Fruit fly (Drosophila melanogaster): ENCODE results near the gene Jhbp7.

The Jhbp7 gene

dm6 chr3R:25262322-25262761 is 24.9 kb downstream of the Jhbp7 start, which contains the start of the genes Kdsr and CG11858:
TSS of gene Kdsr (minus strand) at chr3R:25262498.
TSS of gene CG11858 (plus strand) at chr3R:25262741.
- peak; percentile 83 for TF ChIP-seq CG17801 (GFP tag; optimal IDR thresholded peaks at IDR 0.05; ENCODE audit: partially characterized antibody)

dm6 chr3R:25265589-25266201 is 28.3 kb downstream of the Jhbp7 start, which contains the start of the genes GlnRS and RIOK2:
TSS of gene GlnRS (minus strand) at chr3R:25265721.
TSS of gene RIOK2 (plus strand) at chr3R:25265844.
- TF ChIP-seq CG17801 (GFP tag; optimal IDR thresholded peaks at IDR 0.05; ENCODE audit: partially characterized antibody): peak; percentile 65

dm6 chr3R:25266751-25267150 is 29.3 kb downstream of the Jhbp7 start:
- TF ChIP-seq CG17801 (GFP tag; optimal IDR thresholded peaks at IDR 0.05; ENCODE audit: partially characterized antibody): no peak

dm6 chr3R:25269909-25270308 is 32.5 kb downstream of the Jhbp7 start, which contains the start of the genes CG11889 and CG11891:
TSS of gene CG11889 (plus strand) at chr3R:25270209.
TSS of gene CG11891 (plus strand) at chr3R:25270209.
- no peak for TF ChIP-seq CG17801 (GFP tag; optimal IDR thresholded peaks at IDR 0.05; ENCODE audit: partially characterized antibody)

- TF ChIP-seq CG17801 (GFP tag; optimal IDR thresholded peaks at IDR 0.05; ENCODE audit: partially characterized antibody): no peak
Observed at dm6 chr3R:25273537-25273936, 36.1 kb downstream of the Jhbp7 start, which contains the start of gene CG11878. TSS of gene CG11878 (plus strand) at chr3R:25273837.

dm6 chr3R:25275276-25275675 is 37.9 kb downstream of the Jhbp7 start:
- peak; percentile 77 for TF ChIP-seq CG17801 (GFP tag; optimal IDR thresholded peaks at IDR 0.05; ENCODE audit: partially characterized antibody)

- TF ChIP-seq CG17801 (GFP tag; optimal IDR thresholded peaks at IDR 0.05; ENCODE audit: partially characterized antibody): no peak
Observed at dm6 chr3R:25277112-25277511, 39.7 kb downstream of the Jhbp7 start, which contains the start of gene CG10513. TSS of gene CG10513 (minus strand) at chr3R:25277212.

dm6 chr3R:25279796-25280350 is 42.5 kb downstream of the Jhbp7 start, which contains the start of gene CG10514:
TSS of gene CG10514 (minus strand) at chr3R:25279846.
- TF ChIP-seq CG17801 (GFP tag; optimal IDR thresholded peaks at IDR 0.05; ENCODE audit: partially characterized antibody): no peak

- peak; percentile 29 for TF ChIP-seq CG17801 (GFP tag; optimal IDR thresholded peaks at IDR 0.05; ENCODE audit: partially characterized antibody)
Observed at dm6 chr3R:25281165-25281564, 43.8 kb downstream of the Jhbp7 start, which contains the start of gene CG11892. TSS of gene CG11892 (plus strand) at chr3R:25281548.

dm6 chr3R:25283209-25283670 is 45.8 kb downstream of the Jhbp7 start, which contains the start of gene CG31300:
TSS of gene CG31300 (plus strand) at chr3R:25283620.
- no peak for TF ChIP-seq CG17801 (GFP tag; optimal IDR thresholded peaks at IDR 0.05; ENCODE audit: partially characterized antibody)

dm6 chr3R:25285173-25285572 is 47.8 kb downstream of the Jhbp7 start, which contains the start of gene CG31104:
TSS of gene CG31104 (plus strand) at chr3R:25285473.
- no peak for TF ChIP-seq CG17801 (GFP tag; optimal IDR thresholded peaks at IDR 0.05; ENCODE audit: partially characterized antibody)

dm6 chr3R:25287128-25287527 is 49.7 kb downstream of the Jhbp7 start, which contains the start of gene CG13658:
TSS of gene CG13658 (plus strand) at chr3R:25287474.
- peak; percentile 40 for TF ChIP-seq CG17801 (GFP tag; optimal IDR thresholded peaks at IDR 0.05; ENCODE audit: partially characterized antibody)
